Worm (Caenorhabditis elegans): Measurements from ENCODE around the gene F27E5.9.

DNA sequence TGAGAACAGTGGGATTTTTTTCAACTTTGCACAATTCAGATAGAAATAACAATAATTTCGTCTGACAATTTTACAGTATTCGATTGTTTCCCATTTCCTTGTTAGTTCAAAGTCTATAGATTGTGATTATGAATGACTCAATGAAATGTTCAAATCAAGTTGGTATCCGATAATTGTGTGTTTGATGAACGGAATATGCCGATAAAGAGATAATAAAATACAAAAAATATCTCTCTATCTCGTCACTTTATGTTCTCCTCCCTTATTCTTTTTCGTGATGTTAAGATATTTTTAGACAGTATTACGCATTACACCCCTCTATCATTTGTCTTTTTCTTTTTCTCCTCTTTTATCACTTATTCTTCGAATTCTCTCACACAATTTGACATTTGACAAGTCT is 12.3 kb upstream of the F27E5.9 start, which contains the start of gene F27E5.7:
- no peak for TF ChIP-seq lsy-2 (tag; optimal IDR thresholded peaks at IDR 0.05)
- no peak for TF ChIP-seq jun-1 (tag; optimal IDR thresholded peaks at IDR 0.05)
- TF ChIP-seq nhr-237 (tag; optimal IDR thresholded peaks at IDR 0.05), result no peak
- TF ChIP-seq nhr-11 (tag; optimal IDR thresholded peaks at IDR 0.05), result no peak
- no peak for TF ChIP-seq ceh-82 (tag; optimal IDR thresholded peaks at IDR 0.05)
- no peak for TF ChIP-seq lin-15B (tag; optimal IDR thresholded peaks at IDR 0.05)
- TF ChIP-seq mep-1 (tag; optimal IDR thresholded peaks at IDR 0.05), result no peak
- TF ChIP-seq R02D3.7 (tag; optimal IDR thresholded peaks at IDR 0.05), result no peak
- TF ChIP-seq dmd-6 (GFP tag; IDR thresholded peaks at IDR 0.05), result no peak
- no peak for TF ChIP-seq set-16 (GFP tag; IDR thresholded peaks at IDR 0.05)
